Worm (Caenorhabditis elegans): Measurements from ENCODE around the gene T07E3.3.

DNA sequence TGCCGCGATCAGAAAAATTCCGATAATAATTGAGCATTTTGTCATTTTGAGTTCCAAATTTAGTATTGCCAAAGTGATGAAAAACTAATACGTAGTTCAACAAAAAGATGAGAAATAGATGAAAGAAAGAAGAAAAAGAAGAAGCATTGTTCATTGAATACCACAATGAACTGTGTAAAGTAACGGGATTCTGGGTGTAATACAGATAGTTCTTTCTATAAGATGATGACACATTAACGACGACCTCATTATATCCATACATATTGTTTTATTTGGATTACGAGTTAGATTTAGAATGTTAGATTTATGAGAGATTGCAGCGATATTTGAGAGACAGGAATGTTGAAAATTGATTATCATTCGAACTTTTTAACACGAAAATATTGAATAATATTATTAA, 12.1 kb upstream of the T07E3.3 start, which contains the start of gene K04C2.5:
- TF ChIP-seq nhr-237 (tag; optimal IDR thresholded peaks at IDR 0.05) (no peak), daf-19 (GFP tag; conservative IDR thresholded peaks at IDR 0.05) (no peak), zip-2 (tag; optimal IDR thresholded peaks at IDR 0.05) (no peak), T20F7.1 (GFP tag; optimal IDR thresholded peaks at IDR 0.05) (no peak), lsy-2 (tag; optimal IDR thresholded peaks at IDR 0.05) (no peak), nhr-76 (tag; optimal IDR thresholded peaks at IDR 0.05) (no peak), egl-27 (tag; optimal IDR thresholded peaks at IDR 0.05) (no peak), mdl-1 (tag; optimal IDR thresholded peaks at IDR 0.05) (no peak), pqm-1 (tag; optimal IDR thresholded peaks at IDR 0.05) (no peak), zip-11 (GFP tag; IDR thresholded peaks at IDR 0.05) (no peak), skn-1 (tag; optimal IDR thresholded peaks at IDR 0.05) (no peak), lin-15B (tag; optimal IDR thresholded peaks at IDR 0.05) (no peak), F49E8.2 (tag; optimal IDR thresholded peaks at IDR 0.05; ENCODE audit: borderline replicate concordance) (no peak), lin-39 (tag; optimal IDR thresholded peaks at IDR 0.05) (no peak)
